Fruit fly (Drosophila melanogaster) whole organism, wandering third instar larva: ENCODE data around the gene CG15892.

Source experiments
- Abd-B ChIP-seq: fragments of >200 bp; optimal IDR thresholded peaks from 2 replicates; lab custom pipeline; 2017; ENCODE audit warnings: missing biosample characterization, missing genetic modification characterization
- CG9705 ChIP-seq: fragments of 200-800 bp; sonication (Bioruptor generic); optimal IDR thresholded peaks from 2 replicates; lab custom pipeline; 2018; ENCODE audit warnings: missing biosample characterization, mild to moderate bottlenecking, missing genetic modification characterization
- GATAd ChIP-seq: sonication (Bioruptor generic); optimal IDR thresholded peaks from 2 replicates; lab custom pipeline; 2016; ENCODE audit warnings: missing biosample characterization, missing genetic modification characterization
- HLH106 ChIP-seq: fragments of 200-800 bp; optimal IDR thresholded peaks from 3 replicates; lab custom pipeline; 2019; ENCODE audit warnings: missing biosample characterization, mild to moderate bottlenecking, missing genetic modification characterization, moderate library complexity
- Hnf4 ChIP-seq: fragments of 200-800 bp; sonication (Bioruptor generic); optimal IDR thresholded peaks from 2 replicates; lab custom pipeline; 2016; ENCODE audit warnings: missing biosample characterization, mild to moderate bottlenecking, missing genetic modification characterization
- Myc ChIP-seq: fragments of >200 bp; optimal IDR thresholded peaks from 2 replicates; lab custom pipeline; 2017
- Sp1 ChIP-seq: fragments of 200-800 bp; sonication (Bioruptor generic); optimal IDR thresholded peaks from 3 replicates; lab custom pipeline; 2019; ENCODE audit warnings: missing biosample characterization, mild to moderate bottlenecking, missing genetic modification characterization, moderate library complexity
- br ChIP-seq: fragments of 200-800 bp; sonication (Bioruptor generic); optimal IDR thresholded peaks from 2 replicates; lab custom pipeline; 2016; ENCODE audit warnings: missing biosample characterization, missing genetic modification characterization
- h ChIP-seq: fragments of 200-800 bp; sonication (Bioruptor generic); optimal IDR thresholded peaks from 3 replicates; lab custom pipeline; 2016; ENCODE audit warnings: missing biosample characterization, mild to moderate bottlenecking, missing genetic modification characterization
- pan ChIP-seq: fragments of >200 bp; optimal IDR thresholded peaks from 2 replicates; lab custom pipeline; 2017
- psq ChIP-seq: fragments of 200-800 bp; sonication (Bioruptor generic); optimal IDR thresholded peaks from 3 replicates; lab custom pipeline; 2017; ENCODE audit warnings: missing biosample characterization, mild to moderate bottlenecking, missing genetic modification characterization, moderate library complexity
- rgr ChIP-seq: fragments of 200-800 bp; sonication (Bioruptor generic); optimal IDR thresholded peaks from 3 replicates; lab custom pipeline; 2016; ENCODE audit warnings: missing biosample characterization, mild to moderate bottlenecking, missing genetic modification characterization
- usp ChIP-seq: fragments of >200 bp; optimal IDR thresholded peaks from 2 replicates; lab custom pipeline; 2017; ENCODE audit warnings: missing biosample characterization, missing genetic modification characterization
- woc ChIP-seq: sonication (Bioruptor generic); optimal IDR thresholded peaks from 2 replicates; lab custom pipeline; 2016; ENCODE audit warnings: missing biosample characterization, mild to moderate bottlenecking, missing genetic modification characterization

dm6 chrX:6260900-6261299, 33.2 kb downstream of the CG15892 start, which contains the start of gene Josd:
- TF ChIP-seq HLH106 (tag; lab: Kevin White, UChicago): no peak
- no peak for TF ChIP-seq usp
- peak; percentile 11 for TF ChIP-seq rgr (GFP tag; lab: Kevin White, UChicago)
- no peak for TF ChIP-seq GATAd (GFP tag; lab: Kevin White, UChicago)
- no peak for TF ChIP-seq psq (GFP tag; lab: Kevin White, UChicago)
- no peak for TF ChIP-seq Myc
- TF ChIP-seq woc (GFP tag; lab: Kevin White, UChicago): peak; percentile 36
- TF ChIP-seq Sp1: no peak
- TF ChIP-seq CG9705 (GFP tag; lab: Kevin White, UChicago): no peak
- TF ChIP-seq Hnf4: peak; percentile 10
- TF ChIP-seq h (GFP tag; lab: Kevin White, UChicago): peak; percentile 17
- TF ChIP-seq pan (lab: Kevin White, UChicago): no peak
- no peak for TF ChIP-seq br
- no peak for TF ChIP-seq Abd-B (GFP tag; lab: Kevin White, UChicago)
